Fruit fly (Drosophila melanogaster) whole organism, embryonic: ENCODE measurements around the gene Fbw5.
A peak's percentile ranks its signal among the peaks of the same experiment; 100 is the strongest.

Experiments
- CG10462 ChIP-seq: fragments of 200-800 bp; sonication (Bioruptor generic); optimal IDR thresholded peaks from 2 replicates; lab custom pipeline; 2016; ENCODE audit warnings: missing biosample characterization, missing genetic modification characterization
- CG14014 ChIP-seq: fragments of 200-800 bp; sonication (Bioruptor generic); IDR thresholded peaks from 2 replicates; pipeline ENCODE4 v1.3.6; 2022; ENCODE audit warnings: missing biosample characterization, missing genetic modification characterization
- CG15011 ChIP-seq: fragments of 200-800 bp; sonication (Bioruptor generic); optimal IDR thresholded peaks from 3 replicates; lab custom pipeline; 2018; ENCODE audit warnings: missing biosample characterization, mild to moderate bottlenecking, missing genetic modification characterization
- CG1792 ChIP-seq: fragments of 200-800 bp; sonication (Bioruptor generic); optimal IDR thresholded peaks from 2 replicates; lab custom pipeline; 2016; ENCODE audit warnings: missing biosample characterization, missing genetic modification characterization
- CG2875 ChIP-seq: fragments of 200-800 bp; sonication (Bioruptor generic); optimal IDR thresholded peaks from 2 replicates; lab custom pipeline; 2017; ENCODE audit warnings: missing biosample characterization, mild to moderate bottlenecking, missing genetic modification characterization, missing genetic modification reagents
- CG32772 ChIP-seq: fragments of 200-800 bp; sonication (Bioruptor generic); IDR thresholded peaks from 2 replicates; pipeline ENCODE4 v1.3.6; 2022; ENCODE audit warnings: missing biosample characterization, missing genetic modification characterization
- CG9437 ChIP-seq: fragments of 200-800 bp; sonication (Bioruptor generic); optimal IDR thresholded peaks from 2 replicates; lab custom pipeline; 2018; ENCODE audit warnings: missing biosample characterization, mild to moderate bottlenecking, missing genetic modification characterization
- Lpt ChIP-seq: fragments of >200 bp; optimal IDR thresholded peaks from 2 replicates; lab custom pipeline; 2018; ENCODE audit warnings: missing biosample characterization, missing genetic modification characterization
- Mad ChIP-seq: fragments of 200-800 bp; sonication (Bioruptor generic); optimal IDR thresholded peaks from 2 replicates; lab custom pipeline; 2016; ENCODE audit warnings: missing biosample characterization, missing genetic modification characterization
- Ptx1 ChIP-seq: fragments of 200-800 bp; sonication (Bioruptor generic); IDR thresholded peaks from 2 replicates; pipeline ENCODE4 v1.3.6; 2022; ENCODE audit warnings: missing biosample characterization, missing genetic modification characterization
- cwo ChIP-seq: fragments of 200-800 bp; sonication (Bioruptor generic); optimal IDR thresholded peaks from 3 replicates; lab custom pipeline; 2017; ENCODE audit warnings: missing biosample characterization, missing genetic modification characterization, mild to moderate bottlenecking, moderate library complexity, missing genetic modification reagents
- disco-r ChIP-seq: fragments of 200-800 bp; sonication (Bioruptor generic); optimal IDR thresholded peaks from 2 replicates; lab custom pipeline; 2016; ENCODE audit warnings: missing biosample characterization, missing genetic modification characterization
- dm ChIP-seq: fragments of 200-800 bp; sonication (Bioruptor generic); optimal IDR thresholded peaks from 3 replicates; lab custom pipeline; 2016; ENCODE audit warnings: missing biosample characterization, missing genetic modification characterization
- ewg ChIP-seq: fragments of 200-800 bp; sonication (Bioruptor generic); optimal IDR thresholded peaks from 3 replicates; lab custom pipeline; 2017; ENCODE audit warnings: mild to moderate bottlenecking, missing biosample characterization, missing genetic modification reagents, missing genetic modification characterization
- eyg ChIP-seq: fragments of 200-800 bp; sonication (Bioruptor generic); optimal IDR thresholded peaks from 3 replicates; lab custom pipeline; 2016; ENCODE audit warnings: missing biosample characterization, missing genetic modification characterization
- pb ChIP-seq: fragments of 200-800 bp; sonication (Bioruptor generic); optimal IDR thresholded peaks from 3 replicates; lab custom pipeline; 2016; ENCODE audit warnings: missing biosample characterization, missing genetic modification characterization
- ssp ChIP-seq: fragments of 200-800 bp; sonication (Bioruptor generic); IDR thresholded peaks from 2 replicates; pipeline ENCODE4 v1.3.6; 2022; ENCODE audit warnings: missing biosample characterization, missing genetic modification characterization
- stc ChIP-seq: fragments of 200-800 bp; sonication (Bioruptor generic); IDR thresholded peaks from 2 replicates; pipeline ENCODE4 v1.3.6; 2022; ENCODE audit warnings: missing biosample characterization, missing genetic modification characterization
- zfh1 ChIP-seq: fragments of 200-800 bp; sonication (Bioruptor generic); IDR thresholded peaks from 3 replicates; pipeline ENCODE4 v1.3.6; 2022; ENCODE audit warnings: missing biosample characterization, missing genetic modification characterization

Fbw5 gene

dm6 chr2L:6019352-6020131 is 46.2 kb downstream of the Fbw5 start, which contains the start of gene H2.0 (continued):
- TF ChIP-seq ewg (GFP tag; lab: Kevin White, UChicago): peak; percentile 14
- no peak for TF ChIP-seq stc (GFP tag; lab: Robert Waterston, UW)
- TF ChIP-seq dm (GFP tag; lab: Kevin White, UChicago): peak; percentile 5
- 0 out of 3 replicates have a peak, but pooled peaks have one; percentile 23 for TF ChIP-seq zfh1 (GFP tag; lab: Robert Waterston, UW)
- TF ChIP-seq CG9437 (GFP tag; lab: Kevin White, UChicago): no peak
- TF ChIP-seq CG1792 (GFP tag; lab: Kevin White, UChicago): no peak
- TF ChIP-seq pb (GFP tag; lab: Kevin White, UChicago): no peak
- no peak for TF ChIP-seq CG32772
- no peak for TF ChIP-seq CG14014 (GFP tag; lab: Robert Waterston, UW)
- TF ChIP-seq Lpt (GFP tag; lab: Kevin White, UChicago): no peak
- TF ChIP-seq eyg (GFP tag; lab: Kevin White, UChicago): no peak
- TF ChIP-seq CG2875: peak; percentile 20
- 0 out of 2 replicates have a peak, but pooled peaks have one; percentile 15 for TF ChIP-seq Ptx1 (GFP tag; lab: Robert Waterston, UW)
- TF ChIP-seq CG15011 (GFP tag; lab: Kevin White, UChicago): no peak
- no peak for TF ChIP-seq Mad
- TF ChIP-seq ssp: no peak
- TF ChIP-seq CG10462 (GFP tag; lab: Kevin White, UChicago): no peak
- peak; percentile 4 for TF ChIP-seq disco-r
- TF ChIP-seq cwo (GFP tag; lab: Kevin White, UChicago): no peak
